Worm (Caenorhabditis elegans): ENCODE results near the gene epg-3.

ce11 chrIII:12920810-12921209 lies 13.7 kb upstream of the epg-3 start:
- TF ChIP-seq ceh-39 (tag; optimal IDR thresholded peaks at IDR 0.05) (no peak), pha-4 (tag; optimal IDR thresholded peaks at IDR 0.05) (no peak), nhr-12 (tag; optimal IDR thresholded peaks at IDR 0.05) (no peak), ztf-11 (tag; optimal IDR thresholded peaks at IDR 0.05) (no peak), lin-32 (GFP tag; optimal IDR thresholded peaks at IDR 0.05) (no peak), ces-1 (GFP tag; optimal IDR thresholded peaks at IDR 0.05) (no peak), zip-8 (tag; optimal IDR thresholded peaks at IDR 0.05) (no peak), unc-120 (tag; optimal IDR thresholded peaks at IDR 0.05; ENCODE audit: poor library complexity, severe bottlenecking) (no peak), nhr-28 (tag; optimal IDR thresholded peaks at IDR 0.05) (no peak), mep-1 (tag; optimal IDR thresholded peaks at IDR 0.05) (no peak), elt-3 (tag; optimal IDR thresholded peaks at IDR 0.05) (no peak), blmp-1 (tag; optimal IDR thresholded peaks at IDR 0.05) (no peak), lsy-2 (tag; optimal IDR thresholded peaks at IDR 0.05) (no peak)

Data from whole organism, mixed stage, embryonic.